Fruit fly (Drosophila melanogaster): Measurements from ENCODE around the gene hyx.
A peak's percentile ranks its signal among the peaks of the same experiment; 100 is the strongest.

Gene hyx

DNA sequence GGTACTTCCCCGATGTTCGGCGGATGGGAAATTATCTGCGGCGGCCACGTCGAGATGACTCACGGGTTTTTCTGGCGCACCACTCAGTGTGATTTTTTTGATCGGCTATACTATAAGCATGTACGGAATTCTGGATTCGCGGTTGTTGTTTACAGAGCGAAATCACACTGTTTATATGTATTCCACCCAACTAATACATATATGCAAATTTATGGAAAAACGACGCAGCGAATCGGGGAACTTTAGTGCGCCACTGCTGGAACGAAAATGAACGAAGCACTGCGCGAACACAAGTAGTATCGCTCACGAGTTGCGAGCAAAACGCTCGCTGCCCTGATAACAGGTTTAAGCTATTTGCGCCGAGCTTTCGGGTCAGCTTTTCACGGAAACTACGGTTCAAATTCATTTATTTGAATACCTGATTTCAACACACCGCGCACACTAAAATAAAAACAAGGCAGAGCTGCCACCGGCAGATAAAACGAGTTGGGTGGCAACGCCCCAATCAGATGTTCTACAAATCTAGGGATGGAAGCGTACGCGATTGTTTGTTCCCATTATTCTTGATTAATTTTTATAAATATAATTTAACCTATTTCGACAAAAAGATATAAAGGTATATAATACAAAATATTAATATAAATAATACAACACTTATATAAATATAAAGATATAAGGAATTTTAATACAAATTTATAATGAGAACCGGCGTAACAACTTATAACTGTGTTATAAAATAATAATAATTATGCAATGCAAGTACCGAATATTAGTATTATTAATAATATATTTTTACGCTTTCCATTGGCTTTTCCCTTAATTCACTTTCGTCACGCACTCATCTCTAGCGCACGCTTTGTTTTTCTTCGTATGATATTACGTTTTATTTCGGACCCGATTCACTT, 9.3 kb downstream of the hyx start, which contains the start of gene Rel:
Gene Rel, minus strand, starts transcription at position 417 of the 905 bp plus-strand sequence.
- TF ChIP-seq CG15710 (tag; optimal IDR thresholded peaks at IDR 0.05) = peak; percentile 74
- TF ChIP-seq CG17806 (tag; optimal IDR thresholded peaks at IDR 0.05) = peak; percentile 55
- no peak for TF ChIP-seq D1 (tag; optimal IDR thresholded peaks at IDR 0.05)
- TF ChIP-seq CG8159 (tag; optimal IDR thresholded peaks at IDR 0.05) = peak; percentile 80
- TF ChIP-seq CG32121 (GFP tag; IDR thresholded peaks at IDR 0.05) = no peak
- TF ChIP-seq CG9948 (tag; optimal IDR thresholded peaks at IDR 0.05) = peak; percentile 59
- peak; percentile 47 for TF ChIP-seq Snoo (tag; optimal IDR thresholded peaks at IDR 0.05)
- TF ChIP-seq CG34367 (tag; optimal IDR thresholded peaks at IDR 0.05) = peak; percentile 41
- peak; percentile 4 for TF ChIP-seq EcR (GFP tag; optimal IDR thresholded peaks at IDR 0.05)
- no peak for TF ChIP-seq CG14655 (GFP tag; optimal IDR thresholded peaks at IDR 0.05)

DNA sequence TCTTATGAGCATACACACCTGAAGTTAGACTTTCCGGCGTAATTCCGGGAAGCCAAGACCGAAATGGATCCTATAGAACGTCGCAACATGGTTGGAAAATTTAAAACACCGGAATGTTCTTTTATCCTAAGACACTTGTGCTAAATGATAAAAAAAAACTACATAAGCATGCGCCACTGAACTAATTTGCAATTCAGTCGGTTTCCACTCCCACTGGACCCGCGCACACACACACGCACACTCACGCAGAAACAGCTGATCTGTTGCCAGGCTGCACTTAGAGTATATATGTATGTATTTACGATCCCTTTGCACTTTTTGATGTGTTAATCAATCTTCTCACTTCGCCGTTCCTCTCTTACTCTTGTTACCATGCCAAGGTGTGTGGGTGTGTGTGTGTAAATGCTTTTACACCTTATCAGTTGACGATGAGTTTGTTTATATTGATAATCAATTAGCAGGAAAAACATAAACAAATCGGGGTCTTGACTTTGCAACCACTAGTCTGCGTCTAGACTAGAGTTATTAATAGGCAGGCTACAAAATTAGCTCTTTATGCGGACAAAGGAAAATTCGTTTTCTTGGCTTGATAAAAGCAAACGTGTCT, 10.0 kb downstream of the hyx start, which contains the start of gene Mst85C:
Gene Mst85C, plus strand, starts transcription at position 180 of the 607 bp plus-strand sequence.
- peak; percentile 37 for TF ChIP-seq gl (tag; optimal IDR thresholded peaks at IDR 0.05)
- TF ChIP-seq EcR (GFP tag; optimal IDR thresholded peaks at IDR 0.05) = peak; percentile 50
- no peak for TF ChIP-seq CG10348 (GFP tag; IDR thresholded peaks at IDR 0.05)
- no peak for TF ChIP-seq CG9948 (tag; optimal IDR thresholded peaks at IDR 0.05)

DNA sequence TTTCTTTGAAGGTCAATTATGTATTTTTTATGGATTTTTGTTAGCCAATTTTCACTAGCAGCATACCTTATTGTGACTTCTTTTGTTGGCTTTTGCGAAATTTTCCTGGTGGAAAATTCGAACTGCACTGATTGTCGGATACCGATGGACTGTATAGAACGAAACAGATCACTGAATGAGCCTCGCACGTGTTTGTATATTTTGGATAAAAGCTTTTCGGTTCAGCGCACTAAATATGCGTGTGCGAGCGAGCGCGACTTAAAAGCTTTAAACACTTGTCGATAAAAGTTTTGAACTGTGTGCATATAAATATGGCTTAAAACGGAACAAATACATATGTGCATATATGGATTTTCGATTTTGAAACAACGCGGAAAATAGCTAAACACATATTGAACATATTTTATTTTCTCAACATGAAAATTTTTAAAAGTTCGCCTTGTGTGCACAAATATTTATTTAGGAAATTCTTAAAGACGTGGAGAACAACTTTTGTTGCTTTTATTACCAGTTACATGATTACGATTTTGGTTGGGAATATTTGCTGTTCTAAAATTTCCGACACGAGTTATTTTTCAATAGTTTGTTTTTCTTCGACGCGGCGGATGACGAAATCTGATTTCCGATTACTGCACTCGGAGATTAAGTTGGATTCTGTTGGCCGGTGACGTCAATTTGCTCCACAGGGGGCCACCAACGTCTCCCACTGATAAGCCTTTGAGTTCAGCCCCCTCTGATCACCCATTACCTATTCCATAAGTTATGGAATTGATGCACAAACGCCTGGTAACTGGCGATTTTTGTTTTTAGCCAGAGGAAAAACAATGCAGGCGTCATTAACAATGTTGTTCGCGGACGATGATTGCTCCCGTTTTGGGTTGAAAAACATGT, 10.8 kb downstream of the hyx start:
- peak; percentile 40 for TF ChIP-seq D1 (tag; optimal IDR thresholded peaks at IDR 0.05)
- no peak for TF ChIP-seq CG15710 (tag; optimal IDR thresholded peaks at IDR 0.05)
- TF ChIP-seq CG12605 (GFP tag; IDR thresholded peaks at IDR 0.05) = no peak

DNA sequence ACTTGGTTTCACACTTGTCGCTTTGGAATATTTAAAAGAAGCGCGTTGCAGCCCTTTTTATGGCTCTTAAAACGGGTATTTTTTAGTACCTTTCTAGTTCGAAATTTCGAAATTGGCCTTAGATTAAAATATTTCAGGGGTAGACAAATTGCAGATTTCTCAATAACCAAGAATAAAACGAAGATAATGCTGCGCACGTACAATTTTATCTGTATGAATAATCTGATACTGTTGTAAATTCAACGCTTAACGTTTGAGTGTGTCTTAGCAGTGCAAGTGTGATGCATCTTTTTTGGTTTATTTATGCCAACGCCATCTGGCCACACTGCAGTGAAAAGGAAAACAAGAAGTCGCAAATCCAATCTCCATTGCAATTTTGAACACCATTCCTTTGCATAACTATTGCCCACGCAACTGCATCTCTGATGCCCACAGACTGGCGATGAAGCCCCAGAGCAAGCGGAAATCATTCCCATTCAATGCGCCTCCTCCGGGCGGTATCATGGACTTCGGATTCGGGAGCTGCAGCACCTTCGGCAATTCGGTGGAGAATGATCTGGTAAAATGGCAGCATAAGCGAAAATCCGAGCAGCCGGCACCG, 12.1 kb downstream of the hyx start, which contains the start of gene Nmdmc:
Gene Nmdmc, minus strand, starts transcription at position 37 of the 601 bp plus-strand sequence.
- TF ChIP-seq Pif1B (GFP tag; optimal IDR thresholded peaks at IDR 0.05) = no peak
- TF ChIP-seq CG4496 (GFP tag; IDR thresholded peaks at IDR 0.05) = no peak
- TF ChIP-seq CG14655 (GFP tag; optimal IDR thresholded peaks at IDR 0.05) = no peak
- no peak for TF ChIP-seq Pif1A (GFP tag; optimal IDR thresholded peaks at IDR 0.05)
- no peak for TF ChIP-seq CG9948 (tag; optimal IDR thresholded peaks at IDR 0.05)
- no peak for TF ChIP-seq CG8159 (tag; optimal IDR thresholded peaks at IDR 0.05)
- no peak for TF ChIP-seq Snoo (tag; optimal IDR thresholded peaks at IDR 0.05)
- no peak for TF ChIP-seq CG8301 (tag; optimal IDR thresholded peaks at IDR 0.05)
- no peak for TF ChIP-seq EcR (GFP tag; optimal IDR thresholded peaks at IDR 0.05)
- no peak for TF ChIP-seq CG13204 (GFP tag; optimal IDR thresholded peaks at IDR 0.05)
- TF ChIP-seq CG17806 (tag; optimal IDR thresholded peaks at IDR 0.05) = no peak
- no peak for TF ChIP-seq D1 (tag; optimal IDR thresholded peaks at IDR 0.05)
- TF ChIP-seq rn (GFP tag; IDR thresholded peaks at IDR 0.05) = no peak
- no peak for TF ChIP-seq CG34367 (tag; optimal IDR thresholded peaks at IDR 0.05)

- TF ChIP-seq D1 (tag; optimal IDR thresholded peaks at IDR 0.05) (peak; percentile 5), gl (tag; optimal IDR thresholded peaks at IDR 0.05) (no peak), EcR (GFP tag; optimal IDR thresholded peaks at IDR 0.05) (no peak), Ets98B (GFP tag; IDR thresholded peaks at IDR 0.05) (no peak), CG4496 (GFP tag; IDR thresholded peaks at IDR 0.05) (no peak), Pif1B (GFP tag; optimal IDR thresholded peaks at IDR 0.05) (peak; percentile 32), Pif1A (GFP tag; optimal IDR thresholded peaks at IDR 0.05) (peak; percentile 47)
Observed at dm6 chr3R:9051937-9052680, 13.5 kb downstream of the hyx start, which contains the start of gene Kdm2. Gene Kdm2, plus strand, starts transcription at chr3R:9052495.

DNA sequence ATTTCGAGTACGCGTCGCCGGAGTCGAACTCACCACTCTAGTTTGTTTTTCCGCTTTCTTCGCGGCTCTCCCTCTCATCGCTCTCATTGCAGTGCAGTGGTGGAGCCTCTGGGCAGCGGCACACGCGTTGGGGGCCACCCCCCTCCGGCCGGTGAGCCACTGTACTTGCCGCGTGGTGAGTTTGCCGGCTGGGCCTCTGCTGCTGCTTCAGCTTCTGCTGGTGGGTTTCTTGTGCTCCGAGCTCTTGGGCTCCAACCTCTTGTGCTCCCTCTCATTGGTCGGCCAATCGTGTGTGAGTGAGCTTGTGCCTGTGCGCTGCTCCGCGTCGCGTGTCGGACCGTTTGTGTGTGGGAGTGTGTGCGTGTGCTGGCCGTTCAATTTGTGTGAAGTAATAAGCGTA, 14.5 kb downstream of the hyx start:
- TF ChIP-seq gl (tag; optimal IDR thresholded peaks at IDR 0.05) (peak; percentile 74), Ets98B (GFP tag; IDR thresholded peaks at IDR 0.05) (no peak), Snoo (tag; optimal IDR thresholded peaks at IDR 0.05) (peak; percentile 57), CG34367 (tag; optimal IDR thresholded peaks at IDR 0.05) (no peak), CG14655 (GFP tag; optimal IDR thresholded peaks at IDR 0.05) (peak; percentile 53), CG4496 (GFP tag; IDR thresholded peaks at IDR 0.05) (no peak), CG12605 (GFP tag; IDR thresholded peaks at IDR 0.05) (no peak), CG17806 (tag; optimal IDR thresholded peaks at IDR 0.05) (peak; percentile 41), D1 (tag; optimal IDR thresholded peaks at IDR 0.05) (no peak), CG32121 (GFP tag; IDR thresholded peaks at IDR 0.05) (no peak), CG9948 (tag; optimal IDR thresholded peaks at IDR 0.05) (no peak), EcR (GFP tag; optimal IDR thresholded peaks at IDR 0.05) (peak; percentile 44), Pif1B (GFP tag; optimal IDR thresholded peaks at IDR 0.05) (peak; percentile 57), CG8159 (tag; optimal IDR thresholded peaks at IDR 0.05) (peak; percentile 60), CG10348 (GFP tag; IDR thresholded peaks at IDR 0.05) (no peak), Pif1A (GFP tag; optimal IDR thresholded peaks at IDR 0.05) (peak; percentile 56), rn (GFP tag; IDR thresholded peaks at IDR 0.05) (no peak), fd96Ca (GFP tag; IDR thresholded peaks at IDR 0.05) (no peak), CG15710 (tag; optimal IDR thresholded peaks at IDR 0.05) (peak; percentile 36), CG8301 (tag; optimal IDR thresholded peaks at IDR 0.05) (peak; percentile 44), CG13204 (GFP tag; optimal IDR thresholded peaks at IDR 0.05) (peak; percentile 95)

Measured in whole organism, pupa.